Worm (Caenorhabditis elegans) whole organism, L4 larva: ENCODE results near the gene F44F4.9.
A peak's percentile ranks its signal among the peaks of the same experiment; 100 is the strongest.

ENCODE experiments used
- ZK337.2 ChIP-seq: fragments of 200-800 bp; sonication (Bioruptor generic); IDR thresholded peaks from 2 replicates; pipeline ENCODE4 v1.3.6; 2022; ENCODE audit warnings: missing genetic modification reagents, missing genetic modification characterization, missing compliant biosample characterization
- aly-2 ChIP-seq: sonication (generic microtip); optimal IDR thresholded peaks from 2 replicates; lab custom pipeline; 2018; ENCODE audit warnings: missing biosample characterization, missing genetic modification characterization
- ama-1 ChIP-seq: fragments of 150-350 bp; optimal IDR thresholded peaks from 2 replicates; lab custom pipeline; 2014; ENCODE audit warnings: inconsistent platforms, mixed read lengths
- ceh-32 ChIP-seq: sonication (generic microtip); optimal IDR thresholded peaks from 2 replicates; lab custom pipeline; 2016; ENCODE audit warnings: mild to moderate bottlenecking, missing genetic modification characterization, missing compliant biosample characterization; ENCODE audit not compliant: poor library complexity
- ces-1 ChIP-seq: fragments of 150-350 bp; sonication (generic microtip); optimal IDR thresholded peaks from 4 replicates; lab custom pipeline; 2014; ENCODE audit warnings: missing biosample characterization, missing genetic modification reagents, missing genetic modification characterization
- fos-1 ChIP-seq: fragments of 150-350 bp; optimal IDR thresholded peaks from 2 replicates; lab custom pipeline; 2014; ENCODE audit warnings: missing biosample characterization, missing genetic modification characterization
- lin-13 ChIP-seq: fragments of 150-350 bp; optimal IDR thresholded peaks from 2 replicates; lab custom pipeline; 2014; ENCODE audit warnings: missing biosample characterization, missing genetic modification reagents, missing genetic modification characterization
- mdl-1 ChIP-seq, 2 experiments: fragments of 150-350 bp in 1 of 2; sonication (generic microtip) in 1 of 2; optimal IDR thresholded peaks; 2 replicates each; lab custom pipeline; 2014 to 2017; ENCODE audit warnings: missing biosample characterization in 2 of 2, missing genetic modification characterization in 2 of 2
- mep-1 ChIP-seq: fragments of 150-350 bp; sonication (generic microtip); optimal IDR thresholded peaks from 3 replicates; lab custom pipeline; 2014; ENCODE audit warnings: missing biosample characterization, missing genetic modification characterization
- nhr-28 ChIP-seq: fragments of 150-350 bp; optimal IDR thresholded peaks from 2 replicates; lab custom pipeline; 2014; ENCODE audit warnings: missing biosample characterization, missing genetic modification characterization
- unc-39 ChIP-seq: sonication (generic microtip); optimal IDR thresholded peaks from 2 replicates; lab custom pipeline; 2017; ENCODE audit warnings: missing biosample characterization, missing genetic modification characterization

DNA sequence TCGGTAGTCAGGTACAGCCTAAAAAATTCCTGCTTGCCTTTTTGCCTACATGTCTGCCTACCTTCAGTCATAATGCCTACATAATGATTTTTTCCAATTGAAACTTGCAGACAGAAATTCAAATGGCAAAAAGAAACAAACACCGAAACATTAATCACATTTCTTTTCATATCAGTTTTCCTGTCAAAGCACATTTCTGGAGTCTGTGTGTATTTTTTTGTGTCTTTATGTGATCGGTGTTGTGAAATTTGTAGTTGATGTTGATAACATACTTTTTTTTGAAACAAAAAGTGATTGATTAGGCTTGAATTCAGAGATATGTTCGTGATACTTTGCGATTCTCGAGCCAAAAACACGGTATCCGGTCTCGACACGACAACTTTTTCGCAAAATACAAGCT, 33.8 kb upstream of the F44F4.9 start:
- TF ChIP-seq aly-2 (tag; lab: Kevin White, UChicago) (no peak), unc-39 (tag; lab: Kevin White, UChicago) (no peak), ces-1 (GFP tag; lab: Kevin White, UChicago) (no peak), lin-13 (GFP tag; lab: Kevin White, UChicago) (no peak), mep-1 (tag; lab: Kevin White, UChicago) (no peak), nhr-28 (peak; percentile 99), ama-1 (no peak), ZK337.2 (GFP tag; lab: Robert Waterston, UW) (no peak), ceh-32 (tag; lab: Kevin White, UChicago) (no peak), mdl-1 (tag; optimal IDR thresholded peaks at IDR 0.05; lab: Kevin White, UChicago) (no peak), fos-1 (tag; lab: Kevin White, UChicago) (no peak)
